Fruit fly (Drosophila melanogaster) whole organism, embryonic: Measurements from ENCODE around the gene CG7564.

Experiments used
- ATbp ChIP-seq: fragments of 200-800 bp; sonication (Bioruptor generic); optimal IDR thresholded peaks from 2 replicates; lab custom pipeline; 2017; ENCODE audit warnings: missing biosample characterization, mild to moderate bottlenecking, missing genetic modification characterization, missing genetic modification reagents
- Atf3 ChIP-seq: fragments of 200-800 bp; sonication (Bioruptor generic); optimal IDR thresholded peaks from 3 replicates; lab custom pipeline; 2016; ENCODE audit warnings: missing biosample characterization, missing genetic modification characterization
- Bteb2 ChIP-seq: fragments of 200-800 bp; sonication (Bioruptor generic); optimal IDR thresholded peaks from 2 replicates; lab custom pipeline; 2016; ENCODE audit warnings: missing biosample characterization, missing genetic modification characterization
- CG1233 ChIP-seq: fragments of 200-800 bp; sonication (Bioruptor generic); optimal IDR thresholded peaks from 4 replicates; lab custom pipeline; 2018; ENCODE audit warnings: missing biosample characterization, mild to moderate bottlenecking, missing genetic modification characterization
- CG15073 ChIP-seq: fragments of 200-800 bp; sonication (Bioruptor generic); optimal IDR thresholded peaks from 2 replicates; lab custom pipeline; 2016; ENCODE audit warnings: missing biosample characterization, missing genetic modification characterization
- CG15269 ChIP-seq: fragments of 200-800 bp; sonication (Bioruptor generic); optimal IDR thresholded peaks from 2 replicates; lab custom pipeline; 2018; ENCODE audit warnings: missing biosample characterization, mild to moderate bottlenecking, missing genetic modification characterization, moderate library complexity
- CG16863 ChIP-seq: fragments of 200-800 bp; sonication (Bioruptor generic); optimal IDR thresholded peaks from 3 replicates; lab custom pipeline; 2016; ENCODE audit warnings: missing biosample characterization, missing genetic modification characterization
- CG1832 ChIP-seq: fragments of 200-800 bp; sonication (Bioruptor generic); optimal IDR thresholded peaks from 2 replicates; lab custom pipeline; 2017; ENCODE audit warnings: missing biosample characterization, mild to moderate bottlenecking, missing genetic modification characterization, inconsistent platforms
- CG2875 ChIP-seq: fragments of 200-800 bp; sonication (Bioruptor generic); optimal IDR thresholded peaks from 2 replicates; lab custom pipeline; 2017; ENCODE audit warnings: missing biosample characterization, mild to moderate bottlenecking, missing genetic modification characterization, missing genetic modification reagents
- CG30403 ChIP-seq: fragments of 200-800 bp; sonication (Bioruptor generic); optimal IDR thresholded peaks from 3 replicates; lab custom pipeline; 2016; ENCODE audit warnings: missing biosample characterization, missing genetic modification characterization
- CG32767 ChIP-seq: fragments of 200-800 bp; sonication (Bioruptor generic); IDR thresholded peaks from 2 replicates; pipeline ENCODE4 v1.3.6; 2022; ENCODE audit warnings: missing biosample characterization, missing genetic modification characterization
- CG3407 ChIP-seq: fragments of 200-800 bp; sonication (Bioruptor generic); optimal IDR thresholded peaks from 2 replicates; lab custom pipeline; 2018; ENCODE audit warnings: missing biosample characterization, mild to moderate bottlenecking, missing genetic modification characterization
- CG42726 ChIP-seq: fragments of 200-800 bp; sonication (Bioruptor generic); IDR thresholded peaks from 2 replicates; pipeline ENCODE4 v1.3.6; 2022; ENCODE audit warnings: missing biosample characterization, missing genetic modification characterization; ENCODE audit not compliant: partially characterized antibody
- CG4820 ChIP-seq: fragments of 200-800 bp; sonication (Bioruptor generic); optimal IDR thresholded peaks from 3 replicates; lab custom pipeline; 2016; ENCODE audit warnings: missing biosample characterization, missing genetic modification characterization
- CG7963 ChIP-seq: fragments of 200-800 bp; sonication (Bioruptor generic); IDR thresholded peaks from 3 replicates; pipeline ENCODE4 v1.3.6; 2022; ENCODE audit warnings: missing biosample characterization, missing genetic modification characterization; ENCODE audit not compliant: partially characterized antibody
- Dek ChIP-seq: fragments of 200-800 bp; sonication (Bioruptor generic); optimal IDR thresholded peaks from 3 replicates; lab custom pipeline; 2019; ENCODE audit warnings: missing biosample characterization, mild to moderate bottlenecking, missing genetic modification characterization, moderate library complexity
- Dfd ChIP-seq, 2 experiments: fragments of >200 bp; optimal IDR thresholded peaks; 2 replicates each; lab custom pipeline; 2017; ENCODE audit warnings: missing biosample characterization in 2 of 2, missing genetic modification characterization in 2 of 2
- Fer3 ChIP-seq: fragments of 200-800 bp; sonication (Bioruptor generic); optimal IDR thresholded peaks from 2 replicates; lab custom pipeline; 2018; ENCODE audit warnings: missing biosample characterization, mild to moderate bottlenecking, missing genetic modification characterization, moderate library complexity
- HLHmδ ChIP-seq: fragments of 200-800 bp; sonication (Bioruptor generic); optimal IDR thresholded peaks from 2 replicates; lab custom pipeline; 2018; ENCODE audit warnings: missing biosample characterization, mild to moderate bottlenecking, missing genetic modification characterization, moderate library complexity
- Lpt ChIP-seq: fragments of >200 bp; optimal IDR thresholded peaks from 2 replicates; lab custom pipeline; 2018; ENCODE audit warnings: missing biosample characterization, missing genetic modification characterization
- Nf-YA ChIP-seq: fragments of 200-800 bp; sonication (Bioruptor generic); IDR thresholded peaks from 2 replicates; pipeline ENCODE4 v1.3.6; 2022; ENCODE audit warnings: missing biosample characterization, missing genetic modification characterization
- Opbp ChIP-seq: fragments of 200-800 bp; sonication (Bioruptor generic); IDR thresholded peaks from 3 replicates; pipeline ENCODE4 v1.3.6; 2022; ENCODE audit warnings: missing biosample characterization, missing genetic modification characterization; ENCODE audit not compliant: partially characterized antibody
- Ravus ChIP-seq: fragments of 200-800 bp; sonication (Bioruptor generic); IDR thresholded peaks from 2 replicates; pipeline ENCODE4 v1.3.6; 2022; ENCODE audit warnings: missing biosample characterization, missing genetic modification characterization
- Rfx ChIP-seq: fragments of 200-800 bp; sonication (Bioruptor generic); IDR thresholded peaks from 2 replicates; pipeline ENCODE4 v1.3.6; 2022; ENCODE audit warnings: missing biosample characterization, missing genetic modification characterization
- Rx ChIP-seq: fragments of 200-800 bp; sonication (Bioruptor generic); IDR thresholded peaks from 2 replicates; pipeline ENCODE4 v1.3.6; 2022; ENCODE audit warnings: missing biosample characterization, missing genetic modification characterization
- ap ChIP-seq: fragments of 200-800 bp; sonication (Bioruptor generic); IDR thresholded peaks from 2 replicates; pipeline ENCODE4 v1.3.6; 2022; ENCODE audit warnings: missing biosample characterization, missing genetic modification characterization
- az2 ChIP-seq: fragments of 200-800 bp; sonication (Bioruptor generic); optimal IDR thresholded peaks from 3 replicates; lab custom pipeline; 2016; ENCODE audit warnings: missing biosample characterization, missing genetic modification characterization
- chif ChIP-seq, 2 experiments: fragments of 200-800 bp; sonication (Bioruptor generic); optimal IDR thresholded peaks; 3 replicates each; lab custom pipeline; 2016; ENCODE audit warnings: missing biosample characterization in 2 of 2, missing genetic modification characterization in 2 of 2
- crp ChIP-seq, 2 experiments: fragments of 200-800 bp; sonication (Bioruptor generic); optimal IDR thresholded peaks; 2 replicates in 1 of 2; 3 replicates in 1 of 2; lab custom pipeline; 2017; ENCODE audit warnings: missing biosample characterization in 2 of 2, missing genetic modification characterization in 2 of 2, mild to moderate bottlenecking in 1 of 2, moderate library complexity in 1 of 2
- cwo ChIP-seq: fragments of 200-800 bp; sonication (Bioruptor generic); optimal IDR thresholded peaks from 3 replicates; lab custom pipeline; 2017; ENCODE audit warnings: missing biosample characterization, missing genetic modification characterization, mild to moderate bottlenecking, moderate library complexity, missing genetic modification reagents
- en ChIP-seq: fragments of 200-800 bp; sonication (Bioruptor generic); optimal IDR thresholded peaks from 2 replicates; lab custom pipeline; 2016; ENCODE audit warnings: missing biosample characterization, missing genetic modification characterization
- esg ChIP-seq: fragments of 200-800 bp; sonication (Bioruptor generic); conservative IDR thresholded peaks from 2 replicates; pipeline ENCODE4 v1.3.6; 2022; ENCODE audit warnings: missing biosample characterization, missing genetic modification characterization
- ewg ChIP-seq: fragments of 200-800 bp; sonication (Bioruptor generic); optimal IDR thresholded peaks from 3 replicates; lab custom pipeline; 2017; ENCODE audit warnings: mild to moderate bottlenecking, missing biosample characterization, missing genetic modification reagents, missing genetic modification characterization
- eyg ChIP-seq: fragments of 200-800 bp; sonication (Bioruptor generic); optimal IDR thresholded peaks from 3 replicates; lab custom pipeline; 2016; ENCODE audit warnings: missing biosample characterization, missing genetic modification characterization
- gem ChIP-seq: fragments of 200-800 bp; sonication (Bioruptor generic); optimal IDR thresholded peaks from 2 replicates; lab custom pipeline; 2019; ENCODE audit warnings: missing biosample characterization, mild to moderate bottlenecking, missing genetic modification characterization, moderate library complexity
- hkb ChIP-seq, 2 experiments: fragments of 200-800 bp in 1 of 2; fragments of >200 bp in 1 of 2; sonication (Bioruptor generic) in 1 of 2; IDR thresholded peaks in 1 of 2; optimal IDR thresholded peaks in 1 of 2; 2 replicates each; pipeline versions ENCODE4 v1.3.6 to Lab custom; 2017 to 2022; ENCODE audit warnings: missing biosample characterization in 1 of 2, missing genetic modification characterization in 1 of 2
- jing ChIP-seq: fragments of 200-800 bp; sonication (Bioruptor generic); optimal IDR thresholded peaks from 2 replicates; lab custom pipeline; 2018; ENCODE audit warnings: missing biosample characterization, mild to moderate bottlenecking, missing genetic modification characterization
- lmd ChIP-seq: fragments of 200-800 bp; sonication (Bioruptor generic); IDR thresholded peaks from 2 replicates; pipeline ENCODE4 v1.3.6; 2022; ENCODE audit warnings: missing biosample characterization, missing genetic modification characterization
- nerfin-1 ChIP-seq: fragments of 200-800 bp; sonication (Bioruptor generic); optimal IDR thresholded peaks from 3 replicates; lab custom pipeline; 2019; ENCODE audit warnings: missing biosample characterization, mild to moderate bottlenecking, missing genetic modification characterization, moderate library complexity
- pnt ChIP-seq: fragments of 200-800 bp; sonication (Bioruptor generic); optimal IDR thresholded peaks from 3 replicates; lab custom pipeline; 2016; ENCODE audit warnings: missing biosample characterization, missing genetic modification characterization
- prd ChIP-seq, 3 experiments: fragments of >200 bp in 2 of 3; fragments of 200-800 bp in 1 of 3; sonication (Bioruptor generic) in 1 of 3; optimal IDR thresholded peaks in 2 of 3; IDR thresholded peaks in 1 of 3; 2 replicates in 2 of 3; 3 replicates in 1 of 3; pipeline versions ENCODE4 v1.3.6 to Lab custom; 2017 to 2022; ENCODE audit warnings: missing biosample characterization in 1 of 3, missing genetic modification characterization in 1 of 3
- pum ChIP-seq: fragments of 200-800 bp; sonication (Bioruptor generic); optimal IDR thresholded peaks from 2 replicates; lab custom pipeline; 2016; ENCODE audit warnings: missing biosample characterization, missing genetic modification characterization
- row ChIP-seq: fragments of 200-800 bp; sonication (Bioruptor generic); IDR thresholded peaks from 3 replicates; pipeline ENCODE4 v1.3.6; 2022; ENCODE audit warnings: missing biosample characterization, missing genetic modification characterization
- shn ChIP-seq: fragments of 200-800 bp; sonication (Bioruptor generic); optimal IDR thresholded peaks from 3 replicates; lab custom pipeline; 2016; ENCODE audit warnings: missing biosample characterization, missing genetic modification characterization
- sob ChIP-seq: fragments of 200-800 bp; sonication (Bioruptor generic); IDR thresholded peaks from 2 replicates; pipeline ENCODE4 v1.3.6; 2022; ENCODE audit warnings: missing biosample characterization, missing genetic modification characterization
- ssp ChIP-seq: fragments of 200-800 bp; sonication (Bioruptor generic); IDR thresholded peaks from 2 replicates; pipeline ENCODE4 v1.3.6; 2022; ENCODE audit warnings: missing biosample characterization, missing genetic modification characterization
- stc ChIP-seq: fragments of 200-800 bp; sonication (Bioruptor generic); IDR thresholded peaks from 2 replicates; pipeline ENCODE4 v1.3.6; 2022; ENCODE audit warnings: missing biosample characterization, missing genetic modification characterization

The CG7564 gene

DNA sequence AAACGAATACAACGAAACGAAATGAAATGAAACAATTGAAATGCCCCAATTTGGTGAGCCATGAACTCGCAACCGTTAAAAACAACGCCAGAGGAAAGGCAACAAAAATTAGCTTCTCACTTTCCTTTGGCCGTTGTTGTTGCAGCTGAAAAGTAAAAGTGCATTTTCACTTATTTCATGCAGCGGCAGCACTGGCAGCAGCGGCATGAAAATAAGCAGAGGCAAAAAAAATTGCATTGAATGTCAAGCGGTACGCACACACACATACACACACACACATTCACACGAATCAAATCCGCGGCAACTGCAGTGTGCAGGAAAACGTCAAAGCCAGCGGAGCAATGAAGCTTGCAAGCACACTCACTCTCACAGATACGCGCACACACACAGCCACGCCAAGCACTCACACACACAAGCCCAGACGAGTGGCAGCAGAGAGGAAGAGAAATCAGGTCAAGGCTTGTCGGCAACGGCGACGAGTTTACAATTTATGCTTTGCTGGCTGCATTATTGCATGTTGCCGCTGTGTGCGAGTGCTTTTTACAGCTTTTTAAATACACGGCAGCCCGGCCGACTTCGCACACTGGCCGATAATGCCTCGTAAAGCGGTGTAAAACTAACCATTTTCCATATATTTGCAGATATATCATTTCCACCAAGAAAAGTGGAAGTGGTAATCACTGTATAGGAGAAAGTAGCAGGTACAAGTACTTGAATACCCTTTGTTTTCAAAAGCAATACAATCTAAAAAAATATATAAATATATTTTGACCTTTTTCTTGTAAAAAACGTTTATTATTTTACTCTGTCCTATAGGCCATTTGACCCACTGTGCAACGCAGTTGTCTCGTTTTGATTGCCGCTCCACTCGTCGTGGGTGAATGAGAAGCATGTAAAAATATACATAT, 52.5 kb downstream of the CG7564 start (continued):
- TF ChIP-seq CG15073 (GFP tag; lab: Kevin White, UChicago) = no peak
- no peak for TF ChIP-seq Opbp (GFP tag; lab: Robert Waterston, UW)
- TF ChIP-seq CG7963 (GFP tag; lab: Robert Waterston, UW) = no peak
- peak; percentile 9 for TF ChIP-seq CG16863 (GFP tag; lab: Kevin White, UChicago)
- peak; percentile 78 for TF ChIP-seq esg (GFP tag; lab: Robert Waterston, UW)
- TF ChIP-seq CG15269 (tag; lab: Kevin White, UChicago) = peak; percentile 86
- peak; percentile 69 for TF ChIP-seq CG1233 (GFP tag; lab: Kevin White, UChicago)
- peak; percentile 70 for TF ChIP-seq Nf-YA
- TF ChIP-seq row (GFP tag; lab: Robert Waterston, UW) = peak; percentile 87
- TF ChIP-seq cwo (GFP tag; lab: Kevin White, UChicago) = peak; percentile 63
- peak; percentile 74 for TF ChIP-seq az2 (GFP tag; lab: Kevin White, UChicago)
- no peak for TF ChIP-seq pum
- peak; percentile 83 for TF ChIP-seq nerfin-1
- TF ChIP-seq crp (GFP tag; optimal IDR thresholded peaks at IDR 0.05; lab: Kevin White, UChicago) = peak in 1 of 2 experiments; percentile 29
- peak; percentile 75; the same call in 1 of the 2 replicates for TF ChIP-seq CG32767 (GFP tag; lab: Robert Waterston, UW)
- peak; percentile 85 for TF ChIP-seq ewg (GFP tag; lab: Kevin White, UChicago)
- TF ChIP-seq eyg = no peak
- TF ChIP-seq Rfx (GFP tag; lab: Robert Waterston, UW) = no peak
- TF ChIP-seq prd (optimal IDR thresholded peaks at IDR 0.05; lab: Kevin White, UChicago) = no peak
- TF ChIP-seq prd (GFP tag; IDR thresholded peaks at IDR 0.05; lab: Robert Waterston, UW) = peak; percentile 75; the same call in 2 of the 3 replicates
- no peak for TF ChIP-seq Bteb2
- TF ChIP-seq ATbp (GFP tag; lab: Kevin White, UChicago) = peak; percentile 93
- TF ChIP-seq sob (GFP tag; lab: Robert Waterston, UW) = 0 out of 2 replicates have a peak, but pooled peaks have one; percentile 37
- peak; percentile 73 for TF ChIP-seq Rx (GFP tag; lab: Robert Waterston, UW)
- TF ChIP-seq Dfd (GFP tag; optimal IDR thresholded peaks at IDR 0.05; lab: Kevin White, UChicago) = no peak
- TF ChIP-seq Ravus (GFP tag; lab: Robert Waterston, UW) = no peak
- peak; percentile 61 for TF ChIP-seq CG4820 (GFP tag; lab: Kevin White, UChicago)
- TF ChIP-seq ap = peak; percentile 58
- TF ChIP-seq HLHmδ = no peak
- TF ChIP-seq en (GFP tag; lab: Kevin White, UChicago) = no peak
- peak; percentile 56 for TF ChIP-seq jing (GFP tag; lab: Kevin White, UChicago)
- peak; percentile 72 for TF ChIP-seq stc (GFP tag; lab: Robert Waterston, UW)
- TF ChIP-seq lmd = peak; percentile 71
- TF ChIP-seq Fer3 (tag; lab: Kevin White, UChicago) = peak; percentile 42
- TF ChIP-seq hkb (optimal IDR thresholded peaks at IDR 0.05; lab: Kevin White, UChicago) = no peak
- TF ChIP-seq hkb (GFP tag; IDR thresholded peaks at IDR 0.05; lab: Robert Waterston, UW) = peak; percentile 72; the same call in 1 of the 2 replicates
- peak; percentile 87 for TF ChIP-seq CG2875 (GFP tag; lab: Kevin White, UChicago)
- peak; percentile 90 for TF ChIP-seq gem (tag; lab: Kevin White, UChicago)
- TF ChIP-seq CG30403 (GFP tag; lab: Kevin White, UChicago) = peak; percentile 73
- peak; percentile 26 for TF ChIP-seq pnt (GFP tag; lab: Kevin White, UChicago)
- TF ChIP-seq Dek (tag; lab: Kevin White, UChicago) = peak; percentile 62
- TF ChIP-seq ssp (GFP tag; lab: Robert Waterston, UW) = peak; percentile 59
- TF ChIP-seq Lpt = no peak
- TF ChIP-seq shn = no peak
- peak; percentile 4 for TF ChIP-seq Atf3 (GFP tag; lab: Kevin White, UChicago)
- no peak for TF ChIP-seq CG42726 (GFP tag; lab: Robert Waterston, UW)
- TF ChIP-seq CG1832 (GFP tag; lab: Kevin White, UChicago) = no peak
- peak in 1 of 2 experiments; percentile 33 for TF ChIP-seq chif (GFP tag; optimal IDR thresholded peaks at IDR 0.05; lab: Kevin White, UChicago)
- TF ChIP-seq CG3407 (GFP tag; lab: Kevin White, UChicago) = peak; percentile 87
